Worm (Caenorhabditis elegans): ENCODE measurements around the gene vem-1.

Gene vem-1

ce11 chrX:8048637-8049036, 39.7 kb downstream of the vem-1 start (continued):
- TF ChIP-seq tbx-2 (tag; optimal IDR thresholded peaks at IDR 0.05) = no peak
- no peak for TF ChIP-seq ama-1 (optimal IDR thresholded peaks at IDR 0.05)
- peak; percentile 7 for TF ChIP-seq fos-1 (tag; optimal IDR thresholded peaks at IDR 0.05)
- peak; percentile 14 for TF ChIP-seq rnt-1 (tag; optimal IDR thresholded peaks at IDR 0.05)
- TF ChIP-seq aha-1 (tag; optimal IDR thresholded peaks at IDR 0.05) = no peak
- TF ChIP-seq unc-98 (GFP tag; IDR thresholded peaks at IDR 0.05) = no peak
- peak; percentile 55 for TF ChIP-seq jun-1 (tag; optimal IDR thresholded peaks at IDR 0.05)
- TF ChIP-seq grh-1 (GFP tag; IDR thresholded peaks at IDR 0.05) = no peak
- no peak for TF ChIP-seq unc-130 (tag; optimal IDR thresholded peaks at IDR 0.05)
- peak; percentile 45 for TF ChIP-seq nhr-20 (tag; optimal IDR thresholded peaks at IDR 0.05)
- TF ChIP-seq alr-1 (tag; optimal IDR thresholded peaks at IDR 0.05; ENCODE audit: borderline replicate concordance) = no peak
- no peak for TF ChIP-seq unc-30 (tag; optimal IDR thresholded peaks at IDR 0.05)

ce11 chrX:8045152-8045551, 43.2 kb downstream of the vem-1 start, which contains the start of gene C18A11.4:
Gene C18A11.4 (plus strand): TSS chrX:8045518.
- TF ChIP-seq unc-98 (GFP tag; IDR thresholded peaks at IDR 0.05) = no peak
- peak; percentile 85 for TF ChIP-seq blmp-1 (tag; optimal IDR thresholded peaks at IDR 0.05)
- no peak for TF ChIP-seq mep-1 (tag; optimal IDR thresholded peaks at IDR 0.05)
- TF ChIP-seq Y116A8C.19 (tag; optimal IDR thresholded peaks at IDR 0.05; ENCODE audit: borderline replicate concordance) = no peak

- TF ChIP-seq snu-23 (GFP tag; optimal IDR thresholded peaks at IDR 0.05) (peak; percentile 23), lin-35 (GFP tag; optimal IDR thresholded peaks at IDR 0.05) (peak in 1 of 2 experiments; percentile 30), efl-1 (optimal IDR thresholded peaks at IDR 0.05) (no peak), efl-1 (GFP tag; optimal IDR thresholded peaks at IDR 0.05 in 1 of 2) (peak in 1 of 2 experiments; percentile 37), zag-1 (tag; optimal IDR thresholded peaks at IDR 0.05) (no peak), blmp-1 (tag; optimal IDR thresholded peaks at IDR 0.05) (peak; percentile 30), rnt-1 (tag; optimal IDR thresholded peaks at IDR 0.05) (peak; percentile 12), ceh-8 (GFP tag; optimal IDR thresholded peaks at IDR 0.05) (no peak), skn-1 (tag; optimal IDR thresholded peaks at IDR 0.05) (peak; percentile 0)
These were observed 47.4 kb downstream of the vem-1 start, which contains the start of gene xol-1 for ce11 chrX:8040967-8041366. Gene xol-1 (plus strand): TSS chrX:8041313.

Data from whole organism, L1 larva.